Fruit fly (Drosophila melanogaster) S2 (cell line): Measurements from ENCODE around the gene MnM.

Experiments
- CG8478 ChIP-seq: fragments of >200 bp; optimal IDR thresholded peaks from 2 replicates; lab custom pipeline; 2018
- CTCF ChIP-seq, 2 experiments: fragments of >200 bp; optimal IDR thresholded peaks; 2 replicates each; lab custom pipeline; 2018

DNA sequence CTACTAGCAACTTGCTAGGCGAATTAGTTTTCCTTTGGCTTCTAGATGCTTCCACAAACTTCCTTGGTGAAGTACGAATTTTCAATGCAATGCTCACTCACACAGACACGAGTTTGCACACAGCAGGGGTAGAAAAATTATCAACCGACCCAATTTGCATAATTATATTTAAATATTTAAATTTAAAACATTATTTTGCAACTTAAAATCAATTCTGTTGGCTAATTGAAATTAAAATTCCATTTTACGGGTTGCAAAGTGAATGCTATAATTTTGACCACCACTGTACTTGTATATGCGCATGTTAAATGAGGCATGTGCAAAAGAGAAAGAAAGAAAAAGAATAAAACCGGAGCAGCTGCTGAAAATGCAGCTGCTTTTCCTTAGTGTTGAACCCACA is 15.7 kb upstream of the MnM start:
- TF ChIP-seq CTCF (optimal IDR thresholded peaks at IDR 0.05; lab: Kevin White, UChicago) (no peak), CG8478 (lab: Kevin White, UChicago) (no peak)
